Fruit fly (Drosophila melanogaster): ENCODE data around the gene CG42371.

CG42371 gene

DNA sequence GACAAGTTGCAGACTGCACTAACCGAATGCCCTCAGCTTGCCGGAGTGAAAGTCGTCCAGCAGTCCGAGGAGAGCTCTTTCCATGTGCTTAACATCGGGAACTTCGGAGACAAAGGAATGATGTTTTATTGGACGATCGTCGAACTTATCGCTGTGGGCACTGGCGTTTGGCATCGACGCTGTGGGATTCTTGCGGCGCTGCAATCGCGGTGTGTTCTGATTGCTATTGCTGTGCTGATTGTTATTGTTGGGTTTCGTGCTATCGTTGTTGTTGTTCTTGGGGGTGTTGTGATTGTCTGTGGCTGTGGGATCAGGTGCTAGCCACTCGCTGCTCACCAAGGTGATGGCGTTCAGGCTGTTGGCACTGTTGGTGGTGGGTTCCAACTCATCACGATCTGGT, 26.4 kb downstream of the CG42371 start:
- TF ChIP-seq Pif1B (GFP tag; optimal IDR thresholded peaks at IDR 0.05): no peak
- TF ChIP-seq CG8159 (tag; optimal IDR thresholded peaks at IDR 0.05): no peak
- no peak for TF ChIP-seq gl (tag; optimal IDR thresholded peaks at IDR 0.05)
- TF ChIP-seq D1 (tag; optimal IDR thresholded peaks at IDR 0.05): no peak
- TF ChIP-seq CG15710 (tag; optimal IDR thresholded peaks at IDR 0.05): no peak
- TF ChIP-seq fd96Ca (GFP tag; IDR thresholded peaks at IDR 0.05): no peak
- TF ChIP-seq CG32121 (GFP tag; IDR thresholded peaks at IDR 0.05): no peak
- TF ChIP-seq CG12605 (GFP tag; IDR thresholded peaks at IDR 0.05): no peak
- no peak for TF ChIP-seq Pif1A (GFP tag; optimal IDR thresholded peaks at IDR 0.05)
- TF ChIP-seq CG9948 (tag; optimal IDR thresholded peaks at IDR 0.05): no peak
- TF ChIP-seq CG17806 (tag; optimal IDR thresholded peaks at IDR 0.05): no peak
- no peak for TF ChIP-seq CG13204 (GFP tag; optimal IDR thresholded peaks at IDR 0.05)
- TF ChIP-seq Ets98B (GFP tag; IDR thresholded peaks at IDR 0.05): no peak

DNA sequence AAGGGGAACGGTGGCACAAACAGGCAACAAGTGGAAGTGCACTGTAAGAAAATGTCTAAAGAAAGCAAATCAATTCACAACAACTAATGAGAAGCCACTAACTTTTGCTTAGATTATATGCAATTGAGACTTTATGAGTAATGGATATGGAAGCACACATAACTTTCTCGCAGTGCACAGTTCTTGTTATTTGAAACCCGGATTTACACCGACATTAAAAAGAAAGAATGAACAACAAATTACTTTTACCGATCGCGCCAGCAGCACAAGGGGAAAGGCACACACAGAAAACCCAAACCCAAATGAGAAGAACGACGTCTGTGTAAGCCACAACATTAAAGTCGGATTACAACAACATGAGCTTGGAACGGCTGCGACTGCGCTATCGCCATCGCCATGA, 27.9 kb downstream of the CG42371 start:
- peak; percentile 81 for TF ChIP-seq CG4496 (GFP tag; IDR thresholded peaks at IDR 0.05)
- TF ChIP-seq CG9948 (tag; optimal IDR thresholded peaks at IDR 0.05): peak; percentile 45
- TF ChIP-seq EcR (GFP tag; optimal IDR thresholded peaks at IDR 0.05): no peak
- TF ChIP-seq D1 (tag; optimal IDR thresholded peaks at IDR 0.05): no peak
- TF ChIP-seq CG12605 (GFP tag; IDR thresholded peaks at IDR 0.05): peak; percentile 59; the same call in 1 of the 2 replicates
- TF ChIP-seq Pif1A (GFP tag; optimal IDR thresholded peaks at IDR 0.05): peak; percentile 71
- TF ChIP-seq Ets98B (GFP tag; IDR thresholded peaks at IDR 0.05): peak; percentile 58
- TF ChIP-seq CG32121 (GFP tag; IDR thresholded peaks at IDR 0.05): no peak
- peak; percentile 78 for TF ChIP-seq CG8301 (tag; optimal IDR thresholded peaks at IDR 0.05)
- TF ChIP-seq CG17806 (tag; optimal IDR thresholded peaks at IDR 0.05): peak; percentile 56
- TF ChIP-seq CG10348 (GFP tag; IDR thresholded peaks at IDR 0.05): 0 out of 2 replicates have a peak, but pooled peaks have one; percentile 20
- TF ChIP-seq rn (GFP tag; IDR thresholded peaks at IDR 0.05): no peak
- peak; percentile 48 for TF ChIP-seq CG8159 (tag; optimal IDR thresholded peaks at IDR 0.05)
- peak; percentile 36 for TF ChIP-seq CG15710 (tag; optimal IDR thresholded peaks at IDR 0.05)
- peak; percentile 82 for TF ChIP-seq Snoo (tag; optimal IDR thresholded peaks at IDR 0.05)
- peak; percentile 62; the same call in 2 of the 3 replicates for TF ChIP-seq fd96Ca (GFP tag; IDR thresholded peaks at IDR 0.05)
- TF ChIP-seq CG34367 (tag; optimal IDR thresholded peaks at IDR 0.05): peak; percentile 28
- TF ChIP-seq CG14655 (GFP tag; optimal IDR thresholded peaks at IDR 0.05): peak; percentile 77
- TF ChIP-seq CG13204 (GFP tag; optimal IDR thresholded peaks at IDR 0.05): no peak
- peak; percentile 64 for TF ChIP-seq Pif1B (GFP tag; optimal IDR thresholded peaks at IDR 0.05)
- no peak for TF ChIP-seq gl (tag; optimal IDR thresholded peaks at IDR 0.05)

DNA sequence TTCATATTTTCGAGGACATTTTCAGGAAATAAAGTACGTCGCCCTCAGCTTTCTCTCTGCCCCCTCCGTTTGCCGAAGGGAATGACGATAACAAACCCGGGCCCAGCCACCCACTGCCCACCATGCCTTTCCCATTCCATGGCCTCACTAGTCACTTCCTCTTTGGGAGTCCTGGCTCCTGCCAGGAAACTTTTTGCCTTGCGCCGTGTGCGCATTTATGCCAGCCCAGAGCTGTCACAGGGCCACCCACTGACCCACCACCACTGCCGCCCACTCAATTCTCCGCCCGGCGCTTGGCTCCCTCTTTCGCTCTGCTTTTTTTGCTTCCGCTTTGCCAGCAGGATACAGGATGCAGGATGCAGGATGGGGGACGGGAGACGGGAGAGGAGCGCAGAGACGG, 29.6 kb downstream of the CG42371 start:
- TF ChIP-seq gl (tag; optimal IDR thresholded peaks at IDR 0.05): no peak
- no peak for TF ChIP-seq CG17806 (tag; optimal IDR thresholded peaks at IDR 0.05)
- TF ChIP-seq Ets98B (GFP tag; IDR thresholded peaks at IDR 0.05): no peak

DNA sequence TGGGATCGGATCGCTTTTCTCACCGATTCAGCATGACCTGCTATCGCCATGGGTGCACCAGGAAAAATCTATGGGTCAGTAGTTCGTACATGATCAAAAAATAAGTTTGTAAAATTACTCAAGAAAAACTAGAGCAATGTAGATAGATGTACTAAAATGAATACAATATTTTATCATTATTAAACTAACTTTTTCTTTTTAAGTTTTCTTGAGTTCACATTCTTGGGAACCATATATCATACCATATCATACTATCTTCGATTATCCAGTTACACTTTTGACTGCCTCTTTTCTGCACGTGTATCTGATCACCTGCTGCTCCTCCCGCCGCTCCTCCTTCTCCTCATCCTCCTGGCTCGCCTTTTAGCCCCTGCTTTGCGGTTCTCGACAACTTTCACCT, 31.7 kb downstream of the CG42371 start:
- TF ChIP-seq Snoo (tag; optimal IDR thresholded peaks at IDR 0.05) (peak; percentile 23), CG14655 (GFP tag; optimal IDR thresholded peaks at IDR 0.05) (peak; percentile 70), CG8301 (tag; optimal IDR thresholded peaks at IDR 0.05) (peak; percentile 84), Pif1B (GFP tag; optimal IDR thresholded peaks at IDR 0.05) (peak; percentile 1), Ets98B (GFP tag; IDR thresholded peaks at IDR 0.05) (peak; percentile 11; the same call in 1 of the 2 replicates), CG12605 (GFP tag; IDR thresholded peaks at IDR 0.05) (no peak)

DNA sequence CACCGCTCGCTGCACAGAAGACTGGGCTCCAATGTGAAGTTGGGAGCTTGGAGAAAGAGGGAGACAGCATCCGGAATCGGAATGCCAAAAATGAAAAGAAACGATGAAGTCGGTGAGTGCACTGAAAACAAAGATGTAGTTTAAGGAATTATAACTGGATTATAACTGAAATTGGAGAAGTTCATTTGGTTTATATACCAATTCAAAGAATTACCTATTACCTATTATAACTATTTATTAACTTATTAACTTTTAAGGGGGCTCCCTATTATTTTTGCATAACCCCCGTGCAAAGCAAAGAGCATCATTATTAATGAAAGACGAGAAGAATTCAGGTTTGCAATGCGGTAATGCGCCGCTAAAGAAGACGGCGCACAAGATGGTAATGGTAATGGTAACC, 32.4 kb downstream of the CG42371 start:
- peak; percentile 75 for TF ChIP-seq CG8301 (tag; optimal IDR thresholded peaks at IDR 0.05)
- TF ChIP-seq CG9948 (tag; optimal IDR thresholded peaks at IDR 0.05): peak; percentile 21
- peak; percentile 62 for TF ChIP-seq Pif1B (GFP tag; optimal IDR thresholded peaks at IDR 0.05)
- TF ChIP-seq CG8159 (tag; optimal IDR thresholded peaks at IDR 0.05): peak; percentile 48
- peak; percentile 1 for TF ChIP-seq CG34367 (tag; optimal IDR thresholded peaks at IDR 0.05)
- no peak for TF ChIP-seq CG13204 (GFP tag; optimal IDR thresholded peaks at IDR 0.05)
- no peak for TF ChIP-seq gl (tag; optimal IDR thresholded peaks at IDR 0.05)
- peak; percentile 22 for TF ChIP-seq Snoo (tag; optimal IDR thresholded peaks at IDR 0.05)
- no peak for TF ChIP-seq EcR (GFP tag; optimal IDR thresholded peaks at IDR 0.05)
- TF ChIP-seq CG32121 (GFP tag; IDR thresholded peaks at IDR 0.05): peak; percentile 25; the same call in 1 of the 2 replicates
- no peak for TF ChIP-seq CG10348 (GFP tag; IDR thresholded peaks at IDR 0.05)
- no peak for TF ChIP-seq D1 (tag; optimal IDR thresholded peaks at IDR 0.05)
- peak; percentile 11; the same call in 1 of the 2 replicates for TF ChIP-seq CG12605 (GFP tag; IDR thresholded peaks at IDR 0.05)
- no peak for TF ChIP-seq CG15710 (tag; optimal IDR thresholded peaks at IDR 0.05)
- TF ChIP-seq Ets98B (GFP tag; IDR thresholded peaks at IDR 0.05): peak; percentile 37; the same call in 1 of the 2 replicates
- TF ChIP-seq rn (GFP tag; IDR thresholded peaks at IDR 0.05): peak; percentile 47
- TF ChIP-seq Pif1A (GFP tag; optimal IDR thresholded peaks at IDR 0.05): peak; percentile 55
- peak; percentile 56; the same call in 1 of the 3 replicates for TF ChIP-seq CG4496 (GFP tag; IDR thresholded peaks at IDR 0.05)
- no peak for TF ChIP-seq fd96Ca (GFP tag; IDR thresholded peaks at IDR 0.05)
- peak; percentile 29 for TF ChIP-seq CG17806 (tag; optimal IDR thresholded peaks at IDR 0.05)
- TF ChIP-seq CG14655 (GFP tag; optimal IDR thresholded peaks at IDR 0.05): peak; percentile 54

DNA sequence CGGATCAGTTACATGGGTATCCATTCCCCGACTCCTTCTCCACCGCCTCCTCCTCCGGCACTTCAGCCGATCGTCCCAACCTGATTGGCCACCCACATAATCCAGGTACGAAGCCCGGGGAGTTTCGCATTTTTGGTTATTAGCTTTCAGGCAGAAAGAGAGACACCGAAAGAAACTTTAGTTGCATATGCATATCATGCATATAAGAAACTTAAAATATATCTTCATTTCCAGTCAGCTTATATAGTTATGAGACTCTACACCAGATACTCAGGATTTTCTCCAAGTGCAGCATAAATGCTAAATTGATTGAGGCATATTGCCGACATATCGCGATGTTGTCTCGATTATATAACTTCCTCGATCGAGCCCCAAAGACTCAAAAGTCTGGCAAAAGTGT, 32.9 kb downstream of the CG42371 start:
- TF ChIP-seq CG12605 (GFP tag; IDR thresholded peaks at IDR 0.05) (peak; percentile 28; the same call in 1 of the 2 replicates), CG34367 (tag; optimal IDR thresholded peaks at IDR 0.05) (no peak), fd96Ca (GFP tag; IDR thresholded peaks at IDR 0.05) (peak; percentile 31; the same call in 1 of the 3 replicates), CG4496 (GFP tag; IDR thresholded peaks at IDR 0.05) (peak; percentile 67; the same call in 2 of the 3 replicates), EcR (GFP tag; optimal IDR thresholded peaks at IDR 0.05) (no peak), CG8301 (tag; optimal IDR thresholded peaks at IDR 0.05) (peak; percentile 21), CG32121 (GFP tag; IDR thresholded peaks at IDR 0.05) (0 out of 2 replicates have a peak, but pooled peaks have one; percentile 25), Ets98B (GFP tag; IDR thresholded peaks at IDR 0.05) (peak; percentile 72), Pif1A (GFP tag; optimal IDR thresholded peaks at IDR 0.05) (no peak), CG10348 (GFP tag; IDR thresholded peaks at IDR 0.05) (no peak)
